Fruit fly (Drosophila melanogaster): Measurements from ENCODE around the gene Sfmbt.
A peak's percentile ranks its signal among the peaks of the same experiment; 100 is the strongest.

The Sfmbt gene

dm6 chr2L:13164994-13165801 is 11.4 kb downstream of the Sfmbt start, which contains the start of gene Sirt1 (continued):
- TF ChIP-seq CG18764 (GFP tag; optimal IDR thresholded peaks at IDR 0.05) (peak; percentile 77), CG17359 (tag; optimal IDR thresholded peaks at IDR 0.05) (peak; percentile 71), CG32767 (GFP tag; IDR thresholded peaks at IDR 0.05) (peak; percentile 98), CG10366 (GFP tag; IDR thresholded peaks at IDR 0.05) (peak; percentile 61), Ssrp (tag; optimal IDR thresholded peaks at IDR 0.05) (peak; percentile 93), CG30431 (GFP tag; optimal IDR thresholded peaks at IDR 0.05) (peak; percentile 77), ranshi (GFP tag; IDR thresholded peaks at IDR 0.05) (peak; percentile 63), CoRest (tag; optimal IDR thresholded peaks at IDR 0.05) (peak; percentile 98), zen (tag; optimal IDR thresholded peaks at IDR 0.05) (peak; percentile 81), onecut (GFP tag; IDR thresholded peaks at IDR 0.05) (peak; percentile 51), NFAT (GFP tag; IDR thresholded peaks at IDR 0.05) (peak; percentile 85), CG32532 (GFP tag; IDR thresholded peaks at IDR 0.05) (peak; percentile 84), phol (tag; optimal IDR thresholded peaks at IDR 0.05) (peak; percentile 87), CG10431 (GFP tag; optimal IDR thresholded peaks at IDR 0.05) (peak; percentile 49), Oaz (GFP tag; IDR thresholded peaks at IDR 0.05) (peak; percentile 59), jing (GFP tag; optimal IDR thresholded peaks at IDR 0.05) (peak; percentile 48), CG10959 (GFP tag; IDR thresholded peaks at IDR 0.05) (peak; percentile 55), CG12942 (GFP tag; optimal IDR thresholded peaks at IDR 0.05) (peak; percentile 83), ewg (GFP tag; optimal IDR thresholded peaks at IDR 0.05) (peak; percentile 55), pum (GFP tag; optimal IDR thresholded peaks at IDR 0.05) (peak; percentile 66), Dbx (GFP tag; IDR thresholded peaks at IDR 0.05) (peak; percentile 84; the same call in 2 of the 3 replicates), CG34376 (GFP tag; optimal IDR thresholded peaks at IDR 0.05) (peak; percentile 43), Dip2 (GFP tag; IDR thresholded peaks at IDR 0.05) (no peak), klu (GFP tag; IDR thresholded peaks at IDR 0.05) (peak; percentile 84; the same call in 1 of the 2 replicates), CG2199 (GFP tag; IDR thresholded peaks at IDR 0.05) (no peak), repo (GFP tag; optimal IDR thresholded peaks at IDR 0.05) (no peak), unpg (GFP tag; optimal IDR thresholded peaks at IDR 0.05) (peak; percentile 82), Bdp1 (GFP tag; optimal IDR thresholded peaks at IDR 0.05) (peak; percentile 19), fd64A (GFP tag; optimal IDR thresholded peaks at IDR 0.05) (no peak), Hmr (GFP tag; optimal IDR thresholded peaks at IDR 0.05) (peak; percentile 86), ase (GFP tag; IDR thresholded peaks at IDR 0.05) (peak; percentile 59; the same call in 1 of the 3 replicates), pan (optimal IDR thresholded peaks at IDR 0.05) (no peak), pan (GFP tag; optimal IDR thresholded peaks at IDR 0.05 in 1 of 2, IDR thresholded peaks at IDR 0.05 in 1 of 2) (peak in 1 of 2 experiments; percentile 83), CG13287 (GFP tag; IDR thresholded peaks at IDR 0.05; ENCODE audit: partially characterized antibody) (no peak), MTF-1 (GFP tag; optimal IDR thresholded peaks at IDR 0.05; ENCODE audit: borderline replicate concordance) (peak; percentile 67), Vsx1 (GFP tag; optimal IDR thresholded peaks at IDR 0.05) (no peak), zfh1 (GFP tag; IDR thresholded peaks at IDR 0.05) (peak; percentile 66; the same call in 1 of the 3 replicates), Lpt (GFP tag; optimal IDR thresholded peaks at IDR 0.05) (no peak), CG4360 (GFP tag; IDR thresholded peaks at IDR 0.05) (no peak), Bgb (GFP tag; IDR thresholded peaks at IDR 0.05; ENCODE audit: partially characterized antibody) (peak; percentile 48; the same call in 1 of the 2 replicates), CG3281 (GFP tag; optimal IDR thresholded peaks at IDR 0.05) (peak; percentile 89), NfI (GFP tag; optimal IDR thresholded peaks at IDR 0.05) (peak; percentile 81), Deaf1 (tag; optimal IDR thresholded peaks at IDR 0.05) (peak; percentile 59), CG4820 (GFP tag; optimal IDR thresholded peaks at IDR 0.05) (peak; percentile 83), CG2712 (tag; optimal IDR thresholded peaks at IDR 0.05) (peak; percentile 90), CG2678 (tag; optimal IDR thresholded peaks at IDR 0.05) (peak; percentile 96), cato (GFP tag; optimal IDR thresholded peaks at IDR 0.05; ENCODE audit: borderline replicate concordance) (peak; percentile 73), aop (GFP tag; IDR thresholded peaks at IDR 0.05) (no peak), cwo (GFP tag; optimal IDR thresholded peaks at IDR 0.05) (peak; percentile 72)
